Fruit fly (Drosophila melanogaster): ENCODE measurements around the gene RfC38.

Gene RfC38

DNA sequence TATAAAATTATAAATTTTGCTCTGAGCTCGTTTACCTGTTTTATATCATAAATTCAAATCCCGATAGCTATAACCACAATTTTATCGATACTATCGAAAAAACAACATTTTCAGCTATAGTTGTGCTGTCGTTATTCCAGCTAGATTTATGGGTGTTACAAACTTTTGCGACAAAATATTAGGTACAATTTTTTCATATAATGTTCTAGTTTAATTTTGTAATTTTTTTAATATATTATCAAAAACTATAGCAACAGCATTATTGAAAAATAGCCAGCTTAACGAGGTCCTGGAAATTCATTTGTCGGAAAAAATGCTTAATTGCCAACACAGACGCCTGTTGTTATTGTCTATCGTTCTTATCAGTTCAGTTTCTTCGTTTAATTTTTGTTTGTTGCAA is 39.3 kb downstream of the RfC38 start, which contains the start of gene Wdr59 (continued):
- TF ChIP-seq Xrp1 (GFP tag; IDR thresholded peaks at IDR 0.05) (no peak), Dip2 (GFP tag; IDR thresholded peaks at IDR 0.05) (no peak), Usf (GFP tag; optimal IDR thresholded peaks at IDR 0.05) (no peak), her (GFP tag; optimal IDR thresholded peaks at IDR 0.05) (no peak), rib (GFP tag; IDR thresholded peaks at IDR 0.05) (no peak), CG8478 (optimal IDR thresholded peaks at IDR 0.05) (no peak), CG30403 (GFP tag; optimal IDR thresholded peaks at IDR 0.05) (peak; percentile 59), CHES-1-like (GFP tag; optimal IDR thresholded peaks at IDR 0.05) (no peak), sd (tag; optimal IDR thresholded peaks at IDR 0.05) (no peak), bab2 (GFP tag; optimal IDR thresholded peaks at IDR 0.05) (no peak), corto (GFP tag; optimal IDR thresholded peaks at IDR 0.05) (no peak), ap (GFP tag; IDR thresholded peaks at IDR 0.05) (no peak), Hr51 (GFP tag; optimal IDR thresholded peaks at IDR 0.05) (peak in 1 of 2 experiments; percentile 11), H2.0 (GFP tag; IDR thresholded peaks at IDR 0.05) (no peak), Vsx1 (GFP tag; optimal IDR thresholded peaks at IDR 0.05) (no peak), CG8388 (GFP tag; optimal IDR thresholded peaks at IDR 0.05) (no peak), CG10565 (GFP tag; optimal IDR thresholded peaks at IDR 0.05) (no peak), Adf1 (GFP tag; IDR thresholded peaks at IDR 0.05) (no peak), Kr (GFP tag; optimal IDR thresholded peaks at IDR 0.05) (no peak), gce (GFP tag; IDR thresholded peaks at IDR 0.05) (no peak), Tbp (GFP tag; optimal IDR thresholded peaks at IDR 0.05) (no peak), vvl (GFP tag; IDR thresholded peaks at IDR 0.05) (peak; percentile 26; the same call in 1 of the 2 replicates), CG2120 (GFP tag; optimal IDR thresholded peaks at IDR 0.05) (peak; percentile 62), NFAT (GFP tag; IDR thresholded peaks at IDR 0.05) (no peak), sima (GFP tag; optimal IDR thresholded peaks at IDR 0.05) (no peak), maf-S (GFP tag; optimal IDR thresholded peaks at IDR 0.05) (no peak), Myb (GFP tag; optimal IDR thresholded peaks at IDR 0.05) (peak; percentile 54), CG7963 (GFP tag; IDR thresholded peaks at IDR 0.05; ENCODE audit: partially characterized antibody) (0 out of 3 replicates have a peak, but pooled peaks have one; percentile 48), dpn (GFP tag; optimal IDR thresholded peaks at IDR 0.05) (peak; percentile 22 to 50), CG15514 (GFP tag; optimal IDR thresholded peaks at IDR 0.05) (peak; percentile 57), bcd (GFP tag; optimal IDR thresholded peaks at IDR 0.05) (no peak), CG7357 (GFP tag; IDR thresholded peaks at IDR 0.05) (no peak), YL-1 (GFP tag; optimal IDR thresholded peaks at IDR 0.05) (peak; percentile 25), ind (GFP tag; optimal IDR thresholded peaks at IDR 0.05) (peak; percentile 52), B-H2 (GFP tag; optimal IDR thresholded peaks at IDR 0.05) (no peak), Sox102F (GFP tag; optimal IDR thresholded peaks at IDR 0.05) (no peak), cas (GFP tag; IDR thresholded peaks at IDR 0.05) (no peak), CG31365 (tag; optimal IDR thresholded peaks at IDR 0.05) (no peak), Dek (tag; optimal IDR thresholded peaks at IDR 0.05) (peak; percentile 51), repo (GFP tag; optimal IDR thresholded peaks at IDR 0.05) (no peak), Dbx (GFP tag; IDR thresholded peaks at IDR 0.05) (peak; percentile 56; the same call in 1 of the 3 replicates), ssp (GFP tag; IDR thresholded peaks at IDR 0.05) (0 out of 2 replicates have a peak, but pooled peaks have one; percentile 13), CG4820 (GFP tag; optimal IDR thresholded peaks at IDR 0.05) (no peak), sna (GFP tag; IDR thresholded peaks at IDR 0.05; ENCODE audit: partially characterized antibody) (peak; percentile 52), CG6272 (GFP tag; IDR thresholded peaks at IDR 0.05) (no peak), CG7372 (GFP tag; IDR thresholded peaks at IDR 0.05) (0 out of 2 replicates have a peak, but pooled peaks have one; percentile 10), toy (GFP tag; IDR thresholded peaks at IDR 0.05) (no peak), inv (GFP tag; IDR thresholded peaks at IDR 0.05; ENCODE audit: partially characterized antibody) (peak; percentile 60), tx (GFP tag; optimal IDR thresholded peaks at IDR 0.05) (no peak), ash1 (GFP tag; optimal IDR thresholded peaks at IDR 0.05) (no peak), bowl (GFP tag; IDR thresholded peaks at IDR 0.05) (no peak), HLH4C (GFP tag; IDR thresholded peaks at IDR 0.05; ENCODE audit: partially characterized antibody) (peak; percentile 73)
